Fruit fly (Drosophila melanogaster) S2 (cell line): ENCODE measurements around the gene Peritrophin-15b.

ENCODE experiments used
- CG8478 ChIP-seq: fragments of >200 bp; optimal IDR thresholded peaks from 2 replicates; lab custom pipeline; 2018
- CTCF ChIP-seq, 2 experiments: fragments of >200 bp; optimal IDR thresholded peaks; 2 replicates each; lab custom pipeline; 2018

Gene Peritrophin-15b

dm6 chr2L:8344536-8344935 lies 50.2 kb downstream of the Peritrophin-15b start:
- TF ChIP-seq CTCF (optimal IDR thresholded peaks at IDR 0.05; lab: Kevin White, UChicago) (no peak), CG8478 (lab: Kevin White, UChicago) (no peak)
